Worm (Caenorhabditis elegans): Measurements from ENCODE around the gene C38D4.7.
"Not testable (repeated sequence)": the region's sequence is repeated elsewhere in the genome, so short reads cannot be mapped to it uniquely, and the experiment has no call there.

The C38D4.7 gene

DNA sequence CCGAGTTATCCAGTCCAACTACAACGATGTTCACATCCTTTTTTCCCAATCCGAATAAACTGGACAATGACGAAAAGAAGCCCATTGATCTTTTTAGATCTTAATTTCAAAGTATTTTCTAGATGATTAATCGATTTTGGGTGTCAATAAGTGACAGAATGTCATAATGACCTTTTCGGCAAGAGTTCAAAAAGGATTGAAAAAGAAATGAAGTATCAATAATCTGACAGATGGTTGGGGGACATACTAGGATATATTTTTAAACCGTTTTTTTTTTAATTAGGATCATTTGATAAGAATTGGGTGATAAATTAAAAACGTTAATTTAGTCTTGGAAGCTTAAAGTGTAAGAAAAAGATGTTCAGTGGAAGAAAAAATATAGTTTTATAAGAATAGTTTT is 3.6 kb upstream of the C38D4.7 start, which contains the start of gene arl-6:
Gene arl-6 (minus strand): TSS at position 101 of the 400 bp plus-strand sequence.
- no peak for TF ChIP-seq unc-62 (GFP tag; optimal IDR thresholded peaks at IDR 0.05)

- no peak for TF ChIP-seq unc-62 (GFP tag; optimal IDR thresholded peaks at IDR 0.05)
Observed at ce11 chrIII:4809526-4810153, 1.5 kb downstream of the C38D4.7 start, which contains the start of gene pal-1. TSS of gene pal-1 (minus strand) at chrIII:4809576.

DNA sequence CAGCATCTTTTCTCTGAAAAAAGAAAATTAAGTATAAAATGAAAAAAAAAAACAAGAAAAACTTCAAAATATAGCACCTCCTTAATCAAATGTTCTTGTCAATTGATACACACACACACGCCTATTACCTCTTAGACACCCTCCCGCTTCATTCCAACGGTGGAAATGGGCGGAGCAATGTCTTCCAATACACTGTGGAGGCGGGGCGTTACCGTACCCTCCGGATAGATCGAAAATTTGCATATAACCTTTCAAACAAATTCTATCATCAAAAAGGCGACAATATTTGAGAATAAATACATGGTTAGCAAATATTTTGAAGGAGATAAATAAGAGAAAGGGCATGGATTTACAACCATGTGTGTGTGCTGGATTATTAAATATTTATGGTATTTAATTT is 3.0 kb downstream of the C38D4.7 start:
- no peak for TF ChIP-seq unc-62 (GFP tag; optimal IDR thresholded peaks at IDR 0.05)

DNA sequence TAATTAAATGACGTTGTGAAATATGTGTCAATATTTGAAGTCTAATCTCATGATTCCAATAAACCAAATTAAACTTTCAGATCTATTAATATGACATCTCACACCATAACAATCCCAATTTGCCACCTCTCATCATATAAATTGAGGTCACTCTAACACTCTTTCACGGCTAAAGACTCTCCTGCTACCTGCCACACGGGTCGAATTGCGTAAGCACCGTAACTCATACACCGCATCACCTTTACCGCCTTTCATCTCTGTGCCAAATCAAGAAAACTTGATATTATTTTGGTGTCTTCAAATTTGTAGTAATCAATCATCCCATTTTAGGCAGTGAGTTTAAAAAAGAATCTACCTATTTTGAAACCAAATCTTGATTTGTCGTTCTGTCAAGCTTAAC is 4.8 kb downstream of the C38D4.7 start:
- TF ChIP-seq unc-62 (GFP tag; optimal IDR thresholded peaks at IDR 0.05): no peak

- TF ChIP-seq unc-62 (GFP tag; optimal IDR thresholded peaks at IDR 0.05): no peak
Observed at ce11 chrIII:4802707-4803106, 8.4 kb downstream of the C38D4.7 start, which contains the start of gene metl-5. TSS of gene metl-5 (plus strand) at chrIII:4803007.

DNA sequence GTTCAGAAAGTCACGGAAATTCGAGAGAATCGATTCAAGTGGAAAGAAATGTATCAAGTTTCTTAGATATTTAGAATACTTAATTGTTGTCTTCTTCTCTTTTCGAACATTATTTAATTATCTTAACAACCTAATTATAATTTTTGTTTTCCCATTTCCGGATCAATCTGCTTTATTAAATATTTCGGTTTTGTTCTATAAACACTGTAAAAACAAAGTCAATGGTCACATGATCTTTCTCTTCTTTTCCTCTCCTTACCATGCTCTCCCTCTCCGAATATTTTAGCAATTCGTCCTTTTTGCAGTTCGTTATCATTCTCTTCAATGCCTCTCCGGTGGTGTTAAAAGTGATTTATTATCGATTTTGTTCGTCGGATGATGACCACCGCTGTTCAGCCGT is 14.6 kb downstream of the C38D4.7 start, which contains the start of gene tag-325:
Gene tag-325 (plus strand): TSS at position 301 of the 400 bp plus-strand sequence.
- TF ChIP-seq unc-62 (GFP tag; optimal IDR thresholded peaks at IDR 0.05): no peak

DNA sequence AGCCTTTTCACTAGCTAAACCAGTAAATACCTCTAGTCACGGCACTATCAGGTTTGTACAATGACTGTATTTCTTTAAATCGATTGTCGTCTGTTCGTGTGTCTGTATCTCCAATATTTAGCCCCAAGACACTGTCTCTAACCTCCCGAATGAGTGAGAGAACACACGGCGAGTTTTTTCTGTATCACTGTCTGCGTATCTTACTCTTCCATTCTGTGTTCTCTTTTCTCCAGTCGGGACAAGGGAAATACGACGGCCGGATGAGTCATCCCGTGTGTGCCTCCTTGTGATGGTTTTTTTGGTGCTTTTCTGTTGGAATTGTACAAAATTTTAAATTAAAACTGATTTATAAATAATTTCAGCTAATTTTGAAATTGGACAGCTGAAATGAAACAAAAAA is 15.1 kb downstream of the C38D4.7 start:
- no peak for TF ChIP-seq unc-62 (GFP tag; optimal IDR thresholded peaks at IDR 0.05)

DNA sequence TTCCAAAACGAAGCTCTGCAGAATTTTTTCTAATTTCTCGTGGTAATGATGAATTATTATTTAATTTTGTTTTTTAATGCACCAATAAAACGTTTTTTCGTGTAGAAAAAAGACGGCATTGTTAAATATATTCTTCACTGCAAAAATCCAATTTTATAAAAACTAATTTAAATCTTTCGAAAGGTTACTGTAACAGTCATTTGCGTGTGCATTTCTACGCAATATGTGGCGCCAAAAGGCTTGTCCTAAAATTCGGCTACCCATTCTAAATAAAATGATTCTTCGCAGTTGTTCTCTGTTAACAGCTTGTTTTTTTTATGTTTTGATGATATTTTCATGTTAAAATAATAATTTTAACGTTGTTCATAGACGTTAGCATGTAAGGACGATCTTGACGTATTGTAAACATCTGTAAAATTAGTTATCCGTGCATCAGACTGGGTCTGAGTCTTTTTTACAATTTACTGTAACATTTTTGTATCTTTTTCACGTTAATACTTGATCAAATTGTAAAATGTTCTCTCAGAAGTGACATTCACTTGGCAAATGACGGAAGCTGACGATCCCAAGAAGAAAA is 18.4 kb downstream of the C38D4.7 start, which contains the start of gene mip-1:
Gene mip-1 (plus strand): TSS at position 527 of the 577 bp plus-strand sequence.
- no peak for TF ChIP-seq unc-62 (GFP tag; optimal IDR thresholded peaks at IDR 0.05)

- TF ChIP-seq unc-62 (GFP tag; optimal IDR thresholded peaks at IDR 0.05): no peak
Observed at ce11 chrIII:4785714-4786113, 25.4 kb downstream of the C38D4.7 start, which contains the start of gene mel-28. TSS of gene mel-28 (plus strand) at chrIII:4786080.

- TF ChIP-seq unc-62 (GFP tag; optimal IDR thresholded peaks at IDR 0.05): not testable (repeated sequence)
Observed at ce11 chrIII:4785131-4785530, 26.0 kb downstream of the C38D4.7 start, which contains the start of gene enu-3.2. TSS of gene enu-3.2 (minus strand) at chrIII:4785235.

DNA sequence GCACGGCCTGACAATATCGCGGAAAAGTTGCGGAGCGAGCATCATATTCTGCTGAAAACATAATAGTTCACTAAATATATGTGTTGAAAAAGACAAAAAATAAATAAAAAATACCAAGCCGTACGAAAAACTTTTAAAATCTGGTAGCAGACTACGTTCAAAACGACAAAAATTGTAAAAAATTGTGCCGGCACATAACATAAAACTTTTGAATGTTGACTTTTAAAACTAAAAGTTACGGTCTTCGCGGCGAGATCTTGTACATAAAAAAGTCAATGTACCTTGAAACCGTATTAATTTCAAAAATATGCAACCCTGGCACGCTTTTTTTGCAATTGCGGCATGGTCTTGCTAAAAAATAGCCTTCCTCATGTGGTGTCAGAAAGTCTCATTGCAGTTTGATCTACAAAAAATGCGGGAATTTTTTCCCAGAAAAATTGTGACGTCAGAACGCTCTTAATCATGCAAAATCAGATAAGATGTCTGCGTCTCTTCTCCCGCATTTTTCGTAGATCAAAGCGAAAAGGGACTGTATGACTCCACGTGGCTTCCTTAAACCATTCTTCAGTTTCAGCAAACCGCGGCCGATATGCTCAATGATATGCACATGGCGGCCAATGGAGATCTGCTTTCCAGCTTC is 29.0 kb downstream of the C38D4.7 start, which contains the start of the genes gex-5 and C38D4.10:
Gene gex-5 (minus strand): TSS at position 51 of the 640 bp plus-strand sequence.
Gene C38D4.10 (plus strand): TSS at position 590 of the 640 bp plus-strand sequence.
- not testable (repeated sequence) for TF ChIP-seq unc-62 (GFP tag; optimal IDR thresholded peaks at IDR 0.05)

DNA sequence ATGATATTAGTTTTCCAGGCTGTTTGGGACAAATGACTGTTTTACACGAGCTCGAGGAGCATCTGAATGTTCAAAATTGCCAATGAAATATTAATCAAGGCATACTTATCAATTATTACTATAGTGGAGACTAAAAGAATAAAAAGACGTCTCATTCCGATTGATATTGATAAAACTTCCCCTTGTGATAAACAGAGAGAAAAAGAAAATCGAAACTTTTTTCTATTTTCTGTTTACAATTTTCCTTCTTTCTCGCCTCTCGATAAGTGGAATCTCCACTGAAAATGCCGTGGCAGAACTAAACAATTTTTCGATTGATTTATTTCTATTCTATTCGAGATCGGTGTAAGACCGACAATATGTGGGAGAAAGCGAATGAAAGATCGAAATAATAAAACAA is 31.2 kb downstream of the C38D4.7 start, which contains the start of gene B0393.9:
Gene B0393.9 (minus strand): TSS at position 303 of the 400 bp plus-strand sequence.
- TF ChIP-seq unc-62 (GFP tag; optimal IDR thresholded peaks at IDR 0.05): no peak

DNA sequence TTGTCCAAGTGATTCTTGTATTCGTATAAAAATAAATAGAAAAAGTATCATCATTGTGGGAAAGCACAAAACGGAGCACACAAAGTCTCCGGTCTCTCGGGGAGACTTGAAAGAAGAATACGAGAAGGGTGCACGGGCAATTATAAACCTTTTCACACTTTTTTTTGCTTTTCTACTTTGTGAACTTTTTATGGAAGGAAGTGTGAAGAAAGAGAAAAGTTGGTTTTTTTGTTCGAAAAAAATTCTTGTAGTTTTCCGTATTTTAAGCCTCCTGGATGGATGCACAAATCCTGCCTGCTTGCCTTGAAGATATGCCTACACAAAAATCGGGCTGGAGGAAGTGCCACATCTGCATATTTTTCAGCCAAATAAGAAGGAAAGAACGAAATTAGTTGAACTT is 33.1 kb downstream of the C38D4.7 start, which contains the start of gene B0393.7:
Gene B0393.7 (minus strand): TSS at position 101 of the 400 bp plus-strand sequence.
- TF ChIP-seq unc-62 (GFP tag; optimal IDR thresholded peaks at IDR 0.05): no peak

DNA sequence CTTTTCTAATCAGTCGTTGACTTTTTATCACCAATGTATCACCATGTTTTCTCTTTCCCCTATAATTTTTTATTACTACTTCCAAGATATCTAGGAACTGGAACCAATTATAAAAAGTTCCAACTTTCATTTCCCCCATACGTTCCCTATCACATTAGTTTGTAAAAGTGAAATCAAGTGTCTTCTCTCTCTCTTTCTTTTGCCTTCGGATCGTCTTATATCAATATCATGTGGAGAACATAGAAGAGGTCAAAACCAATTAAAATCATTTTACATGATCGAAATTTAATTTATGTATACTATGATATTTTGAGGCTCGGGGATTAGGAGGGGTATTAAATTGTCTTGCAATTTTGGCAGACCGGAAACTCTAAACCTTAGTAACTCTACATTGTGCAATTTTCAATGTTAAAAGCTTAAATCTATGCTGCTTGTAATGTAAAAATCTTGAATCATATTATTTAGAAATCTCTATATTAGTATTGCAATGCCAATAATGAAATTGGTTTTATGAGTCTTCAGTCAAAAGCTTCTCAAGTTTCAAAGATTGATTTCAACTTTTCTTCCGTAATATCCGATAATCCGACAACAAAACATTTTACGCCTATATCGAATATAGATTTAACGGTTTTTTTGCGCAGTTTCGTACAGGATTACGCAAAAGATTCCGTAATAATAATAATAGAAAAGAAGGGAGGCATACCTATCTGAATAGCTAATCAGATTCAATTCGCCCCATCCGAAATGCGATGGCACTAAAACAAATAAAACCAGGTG is 43.0 kb downstream of the C38D4.7 start:
- no peak for TF ChIP-seq unc-62 (GFP tag; optimal IDR thresholded peaks at IDR 0.05)

ce11 chrIII:4766842-4767241 is 44.3 kb downstream of the C38D4.7 start:
- no peak for TF ChIP-seq unc-62 (GFP tag; optimal IDR thresholded peaks at IDR 0.05)

Measured in whole organism, dauer.